Worm (Caenorhabditis elegans): Measurements from ENCODE around the gene pipp-4P.

pipp-4P gene

ce11 chrIII:2874144-2874868 is 55.2 kb downstream of the pipp-4P start, which contains the start of gene klf-1 (continued):
- TF ChIP-seq lsy-27 (tag; optimal IDR thresholded peaks at IDR 0.05; ENCODE audit: borderline replicate concordance, insufficient read depth) (no peak), B0336.3 (GFP tag; IDR thresholded peaks at IDR 0.05) (no peak), bed-2 (GFP tag; IDR thresholded peaks at IDR 0.05) (no peak), egrh-3 (GFP tag; IDR thresholded peaks at IDR 0.05) (no peak), ztf-26 (tag; optimal IDR thresholded peaks at IDR 0.05) (peak; percentile 50), K11D2.4 (GFP tag; IDR thresholded peaks at IDR 0.05) (peak; percentile 69), madf-10 (tag; optimal IDR thresholded peaks at IDR 0.05) (peak; percentile 16), nhr-120 (GFP tag; IDR thresholded peaks at IDR 0.05) (no peak), aptf-2 (GFP tag; conservative IDR thresholded peaks at IDR 0.05) (no peak), snpc-4 (GFP tag; optimal IDR thresholded peaks at IDR 0.05) (no peak), snpc-4 (tag; optimal IDR thresholded peaks at IDR 0.05) (no peak), bed-1 (GFP tag; IDR thresholded peaks at IDR 0.05) (no peak), atf-7 (tag; optimal IDR thresholded peaks at IDR 0.05) (no peak), sdz-38 (tag; optimal IDR thresholded peaks at IDR 0.05) (no peak)

- TF ChIP-seq madf-6 (GFP tag; IDR thresholded peaks at IDR 0.05) (no peak), tbx-9 (tag; optimal IDR thresholded peaks at IDR 0.05; ENCODE audit: borderline replicate concordance) (no peak), hmg-1.2 (GFP tag; IDR thresholded peaks at IDR 0.05) (peak; percentile 35; the same call in 1 of the 2 replicates), nhr-80 (tag; optimal IDR thresholded peaks at IDR 0.05) (peak; percentile 97), Y95B8A.8 (GFP tag; IDR thresholded peaks at IDR 0.05) (no peak), lin-26 (GFP tag; IDR thresholded peaks at IDR 0.05) (no peak), snpc-1.3 (tag; optimal IDR thresholded peaks at IDR 0.05; ENCODE audit: insufficient read depth) (no peak), T26A5.8 (tag; optimal IDR thresholded peaks at IDR 0.05) (no peak), ztf-26 (tag; optimal IDR thresholded peaks at IDR 0.05) (peak; percentile 68), cebp-1 (GFP tag; IDR thresholded peaks at IDR 0.05) (peak; percentile 85), cebp-1 (tag; optimal IDR thresholded peaks at IDR 0.05) (peak; percentile 92), him-1 (tag; optimal IDR thresholded peaks at IDR 0.05) (no peak), attf-5 (GFP tag; optimal IDR thresholded peaks at IDR 0.05) (peak; percentile 82), die-1 (tag; optimal IDR thresholded peaks at IDR 0.05) (no peak), F22D6.2 (tag; optimal IDR thresholded peaks at IDR 0.05) (no peak), unc-130 (GFP tag; optimal IDR thresholded peaks at IDR 0.05) (no peak), fkh-3 (tag; optimal IDR thresholded peaks at IDR 0.05) (no peak), zfh-2 (GFP tag; conservative IDR thresholded peaks at IDR 0.05) (peak; percentile 37; the same call in 1 of the 2 replicates), xnd-1 (tag; optimal IDR thresholded peaks at IDR 0.05) (no peak), ztf-3 (GFP tag; optimal IDR thresholded peaks at IDR 0.05) (no peak), bed-1 (GFP tag; IDR thresholded peaks at IDR 0.05) (no peak), ama-1 (optimal IDR thresholded peaks at IDR 0.05) (no peak), ama-1 (GFP tag; optimal IDR thresholded peaks at IDR 0.05) (no peak), ZK185.1 (tag; optimal IDR thresholded peaks at IDR 0.05; ENCODE audit: poor library complexity, severe bottlenecking) (no peak), unc-62 (GFP tag; optimal IDR thresholded peaks at IDR 0.05) (no peak), zim-3 (tag; optimal IDR thresholded peaks at IDR 0.05) (no peak), ztf-18 (tag; optimal IDR thresholded peaks at IDR 0.05) (no peak), nfya-1 (tag; optimal IDR thresholded peaks at IDR 0.05; ENCODE audit: borderline replicate concordance, insufficient read depth) (no peak), sptf-2 (GFP tag; optimal IDR thresholded peaks at IDR 0.05) (peak; percentile 54), ets-4 (GFP tag; optimal IDR thresholded peaks at IDR 0.05) (peak; percentile 24), nfya-2 (GFP tag; IDR thresholded peaks at IDR 0.05) (no peak), rcor-1 (GFP tag; IDR thresholded peaks at IDR 0.05) (no peak), C17E4.6 (GFP tag; IDR thresholded peaks at IDR 0.05) (no peak), F57C9.4 (tag; optimal IDR thresholded peaks at IDR 0.05) (no peak), gei-17 (GFP tag; optimal IDR thresholded peaks at IDR 0.05) (no peak), atf-7 (tag; optimal IDR thresholded peaks at IDR 0.05) (peak; percentile 15), ztf-6 (GFP tag; IDR thresholded peaks at IDR 0.05) (no peak)
Observed at ce11 chrIII:2875946-2876345, 56.9 kb downstream of the pipp-4P start.

Measured in whole organism, young adult.